Fruit fly (Drosophila melanogaster) whole organism, adult: ENCODE data around the gene CG31886.

Experiments used
- CG11617 ChIP-seq: fragments of 200-800 bp; sonication (Bioruptor generic); optimal IDR thresholded peaks from 2 replicates; lab custom pipeline; 2017; ENCODE audit warnings: mild to moderate bottlenecking, missing biosample characterization, missing genetic modification reagents, missing genetic modification characterization
- CG12768 ChIP-seq: fragments of 200-800 bp; sonication (Bioruptor generic); optimal IDR thresholded peaks from 2 replicates; lab custom pipeline; 2017; ENCODE audit warnings: missing biosample characterization, missing genetic modification characterization, mild to moderate bottlenecking, moderate library complexity, missing genetic modification reagents
- CG14711 ChIP-seq: fragments of 200-800 bp; sonication (Bioruptor generic); optimal IDR thresholded peaks from 2 replicates; lab custom pipeline; 2018; ENCODE audit warnings: missing biosample characterization, mild to moderate bottlenecking, missing genetic modification characterization, moderate library complexity
- CG5204 ChIP-seq: fragments of 200-800 bp; sonication (Bioruptor generic); optimal IDR thresholded peaks from 2 replicates; lab custom pipeline; 2016; ENCODE audit warnings: missing biosample characterization, missing genetic modification characterization
- CG7101 ChIP-seq: fragments of 200-800 bp; sonication (Bioruptor generic); optimal IDR thresholded peaks from 2 replicates; lab custom pipeline; 2018; ENCODE audit warnings: missing biosample characterization, mild to moderate bottlenecking, missing genetic modification characterization, moderate library complexity
- bab1 ChIP-seq: fragments of 200-800 bp; sonication (Bioruptor generic); optimal IDR thresholded peaks from 3 replicates; lab custom pipeline; 2019; ENCODE audit warnings: missing biosample characterization, mild to moderate bottlenecking, missing genetic modification characterization, moderate library complexity

dm6 chr2L:8962254-8962653, 3.4 kb upstream of the CG31886 start, which contains the start of the genes CG9525 and CG32985:
- TF ChIP-seq CG12768 (GFP tag; lab: Kevin White, UChicago) (no peak), CG14711 (tag; lab: Kevin White, UChicago) (no peak), CG11617 (GFP tag; lab: Kevin White, UChicago) (no peak), bab1 (GFP tag; lab: Kevin White, UChicago) (no peak), CG5204 (GFP tag; lab: Kevin White, UChicago) (no peak), CG7101 (tag; lab: Kevin White, UChicago) (no peak)
